Fruit fly (Drosophila melanogaster) whole organism, prepupa: ENCODE data around the gene CG15498.

Source experiments
- CG8119 ChIP-seq: fragments of 200-800 bp; sonication (Bioruptor generic); IDR thresholded peaks from 3 replicates; pipeline ENCODE4 v1.3.6; 2022; ENCODE audit warnings: missing biosample characterization, missing genetic modification characterization
- CG8319 ChIP-seq: fragments of 200-800 bp; sonication (Bioruptor generic); optimal IDR thresholded peaks from 3 replicates; lab custom pipeline; 2016; ENCODE audit warnings: missing biosample characterization, missing genetic modification characterization
- Hr4 ChIP-seq: fragments of 200-800 bp; sonication (Bioruptor generic); optimal IDR thresholded peaks from 3 replicates; lab custom pipeline; 2016; ENCODE audit warnings: missing biosample characterization, missing genetic modification characterization
- acj6 ChIP-seq: fragments of 200-800 bp; sonication (Bioruptor generic); optimal IDR thresholded peaks from 3 replicates; lab custom pipeline; 2016; ENCODE audit warnings: missing biosample characterization, missing genetic modification characterization
- eg ChIP-seq: fragments of 200-800 bp; sonication (Bioruptor generic); IDR thresholded peaks from 3 replicates; pipeline ENCODE4 v1.3.6; 2022; ENCODE audit warnings: missing biosample characterization, missing genetic modification characterization

DNA sequence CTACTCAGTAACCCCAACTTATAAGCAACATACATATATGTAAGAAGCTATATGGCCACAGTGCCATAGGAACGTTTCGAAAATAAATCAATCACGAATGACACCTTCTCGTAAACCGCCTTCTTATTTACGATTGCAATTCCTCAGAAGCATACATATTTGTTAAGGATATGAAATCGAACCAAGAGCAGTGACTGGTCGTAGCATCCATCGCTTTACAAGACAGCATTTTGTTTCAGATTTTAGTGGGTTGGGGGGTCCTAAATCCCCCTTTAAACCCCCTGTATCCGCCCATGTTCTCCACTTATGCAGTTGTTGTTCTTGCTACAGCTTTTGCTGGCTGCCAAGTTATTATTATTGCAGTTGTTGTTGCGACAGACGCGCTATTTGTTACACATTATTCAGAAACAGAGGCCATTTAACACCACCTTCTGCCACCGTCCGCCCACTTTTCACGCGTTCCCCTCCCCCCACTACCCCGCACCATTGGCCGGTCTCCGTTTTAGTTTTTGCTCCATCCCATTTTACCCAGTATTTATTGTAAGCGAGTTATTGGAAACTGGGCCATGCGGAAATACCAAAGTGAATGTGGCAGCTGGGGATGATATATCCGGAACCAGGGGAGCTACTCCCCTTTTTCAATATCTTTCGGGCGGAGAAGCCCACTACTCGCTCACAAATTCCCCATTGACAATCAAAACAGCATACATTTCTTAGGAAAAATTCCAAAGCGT lies 33.2 kb upstream of the CG15498 start:
- TF ChIP-seq acj6 (GFP tag; lab: Kevin White, UChicago) (no peak), eg (GFP tag; lab: Robert Waterston, UW) (peak; percentile 52; the same call in 2 of the 3 replicates), Hr4 (GFP tag; lab: Kevin White, UChicago) (peak; percentile 39), CG8319 (GFP tag; lab: Kevin White, UChicago) (no peak), CG8119 (0 out of 3 replicates have a peak, but pooled peaks have one; percentile 13)
